Worm (Caenorhabditis elegans): ENCODE measurements around the gene srap-1.

- TF ChIP-seq nhr-11 (tag; optimal IDR thresholded peaks at IDR 0.05) = no peak
- TF ChIP-seq eyg-1 (tag; optimal IDR thresholded peaks at IDR 0.05) = no peak
- TF ChIP-seq pax-1 (tag; optimal IDR thresholded peaks at IDR 0.05) = no peak
- no peak for TF ChIP-seq nhr-232 (tag; optimal IDR thresholded peaks at IDR 0.05)
- TF ChIP-seq elt-2 (tag; optimal IDR thresholded peaks at IDR 0.05) = no peak
- TF ChIP-seq ceh-18 (tag; optimal IDR thresholded peaks at IDR 0.05) = no peak
Measured at ce11 chrII:11167039-11167438, 36.0 kb upstream of the srap-1 start.

All from whole organism, late embryonic.